Fruit fly (Drosophila melanogaster) whole organism, prepupa: ENCODE data around the gene Fbp1.

Experiments
- Blimp-1 ChIP-seq: fragments of 200-800 bp; sonication (Bioruptor generic); optimal IDR thresholded peaks from 3 replicates; lab custom pipeline; 2017; ENCODE audit warnings: missing biosample characterization, missing genetic modification characterization, mild to moderate bottlenecking, moderate library complexity, missing genetic modification reagents
- CG10631 ChIP-seq: fragments of 200-800 bp; sonication (Bioruptor generic); optimal IDR thresholded peaks from 2 replicates; lab custom pipeline; 2016; ENCODE audit warnings: missing biosample characterization, missing genetic modification characterization
- CG10669 ChIP-seq: fragments of 200-800 bp; sonication (Bioruptor generic); optimal IDR thresholded peaks from 3 replicates; lab custom pipeline; 2018; ENCODE audit warnings: missing biosample characterization, mild to moderate bottlenecking, missing genetic modification characterization, moderate library complexity
- CG11294 ChIP-seq: fragments of 200-800 bp; sonication (Bioruptor generic); IDR thresholded peaks from 2 replicates; pipeline ENCODE4 v1.3.6; 2022; ENCODE audit warnings: missing biosample characterization, missing genetic modification characterization
- CG11762 ChIP-seq: fragments of 200-800 bp; sonication (Bioruptor generic); optimal IDR thresholded peaks from 3 replicates; lab custom pipeline; 2016; ENCODE audit warnings: missing biosample characterization, missing genetic modification characterization; ENCODE audit not compliant: insufficient read depth
- CG1621 ChIP-seq: fragments of 200-800 bp; sonication (Bioruptor generic); optimal IDR thresholded peaks from 3 replicates; lab custom pipeline; 2018; ENCODE audit warnings: missing biosample characterization, mild to moderate bottlenecking, missing genetic modification characterization
- CG3032 ChIP-seq: fragments of 200-800 bp; optimal IDR thresholded peaks from 2 replicates; lab custom pipeline; 2019; ENCODE audit warnings: missing biosample characterization, mild to moderate bottlenecking, missing genetic modification characterization, moderate library complexity
- CG31627 ChIP-seq: fragments of 200-800 bp; sonication (Bioruptor generic); optimal IDR thresholded peaks from 3 replicates; lab custom pipeline; 2016; ENCODE audit warnings: missing biosample characterization, missing genetic modification characterization
- CG34406 ChIP-seq: fragments of 200-800 bp; sonication (Bioruptor generic); optimal IDR thresholded peaks from 3 replicates; lab custom pipeline; 2016; ENCODE audit warnings: missing biosample characterization, missing genetic modification characterization
- CG3919 ChIP-seq: fragments of 200-800 bp; sonication (Bioruptor generic); optimal IDR thresholded peaks from 3 replicates; lab custom pipeline; 2016; ENCODE audit warnings: missing biosample characterization, missing genetic modification characterization
- CG4318 ChIP-seq: fragments of 200-800 bp; sonication (Bioruptor generic); optimal IDR thresholded peaks from 3 replicates; lab custom pipeline; 2017; ENCODE audit warnings: missing biosample characterization, mild to moderate bottlenecking, missing genetic modification characterization
- CG6163 ChIP-seq: fragments of 200-800 bp; sonication (Bioruptor generic); IDR thresholded peaks from 3 replicates; pipeline ENCODE4 v1.3.6; 2022; ENCODE audit warnings: missing biosample characterization, missing genetic modification characterization
- CG6276 ChIP-seq: fragments of 200-800 bp; sonication (Bioruptor generic); optimal IDR thresholded peaks from 2 replicates; lab custom pipeline; 2017; ENCODE audit warnings: missing biosample characterization, mild to moderate bottlenecking, missing genetic modification characterization
- CG6792 ChIP-seq: fragments of 200-800 bp; sonication (Bioruptor generic); optimal IDR thresholded peaks from 3 replicates; lab custom pipeline; 2016; ENCODE audit warnings: missing biosample characterization, missing genetic modification characterization
- CG6808 ChIP-seq: fragments of 200-800 bp; sonication (Bioruptor generic); optimal IDR thresholded peaks from 3 replicates; lab custom pipeline; 2017; ENCODE audit warnings: missing biosample characterization, missing genetic modification characterization, mild to moderate bottlenecking, moderate library complexity, missing genetic modification reagents
- CG6854 ChIP-seq: fragments of 200-800 bp; sonication (Bioruptor generic); optimal IDR thresholded peaks from 2 replicates; lab custom pipeline; 2017; ENCODE audit warnings: missing biosample characterization, mild to moderate bottlenecking, missing genetic modification characterization
- CG8119 ChIP-seq: fragments of 200-800 bp; sonication (Bioruptor generic); IDR thresholded peaks from 3 replicates; pipeline ENCODE4 v1.3.6; 2022; ENCODE audit warnings: missing biosample characterization, missing genetic modification characterization
- CG8319 ChIP-seq: fragments of 200-800 bp; sonication (Bioruptor generic); optimal IDR thresholded peaks from 3 replicates; lab custom pipeline; 2016; ENCODE audit warnings: missing biosample characterization, missing genetic modification characterization
- CG8632 ChIP-seq: fragments of 200-800 bp; sonication (Bioruptor generic); optimal IDR thresholded peaks from 3 replicates; lab custom pipeline; 2016; ENCODE audit warnings: missing biosample characterization, missing genetic modification characterization
- CG9139 ChIP-seq: fragments of 200-800 bp; sonication (Bioruptor generic); optimal IDR thresholded peaks from 3 replicates; lab custom pipeline; 2017; ENCODE audit warnings: missing biosample characterization, mild to moderate bottlenecking, missing genetic modification characterization
- Eip75B ChIP-seq: fragments of 200-800 bp; sonication (Bioruptor generic); optimal IDR thresholded peaks from 3 replicates; lab custom pipeline; 2016; ENCODE audit warnings: missing biosample characterization, missing genetic modification characterization
- Eip78C ChIP-seq: fragments of 200-800 bp; sonication (Bioruptor generic); peaks from one replicate; lab custom pipeline; 2016; ENCODE audit warnings: missing biosample characterization, missing genetic modification characterization
- Eip93F ChIP-seq: fragments of 200-800 bp; sonication (Bioruptor generic); optimal IDR thresholded peaks from 2 replicates; lab custom pipeline; 2016; ENCODE audit warnings: missing biosample characterization, mild to moderate bottlenecking, missing genetic modification characterization
- Hr4 ChIP-seq: fragments of 200-800 bp; sonication (Bioruptor generic); optimal IDR thresholded peaks from 3 replicates; lab custom pipeline; 2016; ENCODE audit warnings: missing biosample characterization, missing genetic modification characterization
- Met ChIP-seq: fragments of 200-800 bp; sonication (Bioruptor generic); optimal IDR thresholded peaks from 3 replicates; lab custom pipeline; 2016; ENCODE audit warnings: missing biosample characterization, missing genetic modification characterization
- OdsH ChIP-seq: fragments of 200-800 bp; sonication (Bioruptor generic); optimal IDR thresholded peaks from 3 replicates; lab custom pipeline; 2016; ENCODE audit warnings: missing biosample characterization, missing genetic modification characterization
- Smox ChIP-seq: fragments of 200-800 bp; sonication (Bioruptor generic); optimal IDR thresholded peaks from 3 replicates; lab custom pipeline; 2016; ENCODE audit warnings: missing biosample characterization, missing genetic modification characterization
- Sox14 ChIP-seq: fragments of 200-800 bp; sonication (Bioruptor generic); optimal IDR thresholded peaks from 3 replicates; lab custom pipeline; 2016; ENCODE audit warnings: missing biosample characterization, missing genetic modification characterization
- Sox15 ChIP-seq: fragments of 200-800 bp; sonication (Bioruptor generic); optimal IDR thresholded peaks from 3 replicates; lab custom pipeline; 2016; ENCODE audit warnings: missing biosample characterization, missing genetic modification characterization
- achi ChIP-seq: fragments of 200-800 bp; sonication (Bioruptor generic); optimal IDR thresholded peaks from 3 replicates; lab custom pipeline; 2016; ENCODE audit warnings: missing biosample characterization, missing genetic modification characterization
- acj6 ChIP-seq: fragments of 200-800 bp; sonication (Bioruptor generic); optimal IDR thresholded peaks from 3 replicates; lab custom pipeline; 2016; ENCODE audit warnings: missing biosample characterization, missing genetic modification characterization
- cyc ChIP-seq: fragments of 200-800 bp; sonication (Bioruptor generic); optimal IDR thresholded peaks from 3 replicates; lab custom pipeline; 2016; ENCODE audit warnings: missing biosample characterization, missing genetic modification characterization
- dac ChIP-seq: fragments of 200-800 bp; sonication (Bioruptor generic); optimal IDR thresholded peaks from 2 replicates; lab custom pipeline; 2017; ENCODE audit warnings: missing biosample characterization, mild to moderate bottlenecking, missing genetic modification characterization
- eg ChIP-seq: fragments of 200-800 bp; sonication (Bioruptor generic); IDR thresholded peaks from 3 replicates; pipeline ENCODE4 v1.3.6; 2022; ENCODE audit warnings: missing biosample characterization, missing genetic modification characterization
- esn ChIP-seq: fragments of 200-800 bp; sonication (Bioruptor generic); optimal IDR thresholded peaks from 2 replicates; lab custom pipeline; 2016; ENCODE audit warnings: missing biosample characterization, mild to moderate bottlenecking, missing genetic modification characterization, moderate library complexity
- fd85E ChIP-seq: fragments of 200-800 bp; sonication (Bioruptor generic); optimal IDR thresholded peaks from 3 replicates; lab custom pipeline; 2016; ENCODE audit warnings: missing biosample characterization, missing genetic modification characterization
- fkh ChIP-seq: fragments of 200-800 bp; sonication (Bioruptor generic); optimal IDR thresholded peaks from 3 replicates; lab custom pipeline; 2017; ENCODE audit warnings: missing biosample characterization, mild to moderate bottlenecking, missing genetic modification characterization, moderate library complexity
- lz ChIP-seq: fragments of 200-800 bp; sonication (Bioruptor generic); optimal IDR thresholded peaks from 3 replicates; lab custom pipeline; 2016; ENCODE audit warnings: missing biosample characterization, missing genetic modification characterization
- net ChIP-seq: fragments of 200-800 bp; sonication (Bioruptor generic); optimal IDR thresholded peaks from 3 replicates; lab custom pipeline; 2016; ENCODE audit warnings: missing biosample characterization, missing genetic modification characterization
- spab ChIP-seq: fragments of 200-800 bp; sonication (Bioruptor generic); optimal IDR thresholded peaks from 2 replicates; lab custom pipeline; 2017; ENCODE audit warnings: missing biosample characterization, mild to moderate bottlenecking, missing genetic modification characterization, missing genetic modification reagents
- ss ChIP-seq, 2 experiments: fragments of 200-800 bp; sonication (Bioruptor generic); optimal IDR thresholded peaks; 2 replicates in 1 of 2; 3 replicates in 1 of 2; lab custom pipeline; 2017 to 2018; ENCODE audit warnings: mild to moderate bottlenecking in 2 of 2, missing biosample characterization in 2 of 2, missing genetic modification characterization in 2 of 2, moderate library complexity in 1 of 2
- svp ChIP-seq: fragments of 200-800 bp; sonication (Bioruptor generic); peaks from one replicate; lab custom pipeline; 2016; ENCODE audit warnings: missing biosample characterization, missing genetic modification characterization
- vri ChIP-seq: fragments of 200-800 bp; sonication (Bioruptor generic); optimal IDR thresholded peaks from 3 replicates; lab custom pipeline; 2016; ENCODE audit warnings: missing biosample characterization, mild to moderate bottlenecking, missing genetic modification characterization

The Fbp1 gene

dm6 chr3L:14145666-14146314, 47.9 kb upstream of the Fbp1 start (continued):
- TF ChIP-seq CG10631 (GFP tag; lab: Kevin White, UChicago), result peak; percentile 10
- TF ChIP-seq CG1621 (tag; lab: Kevin White, UChicago), result no peak
- peak; percentile 1 for TF ChIP-seq achi (GFP tag; lab: Kevin White, UChicago)
- TF ChIP-seq esn (GFP tag; lab: Kevin White, UChicago), result peak; percentile 49
- TF ChIP-seq CG3919 (GFP tag; lab: Kevin White, UChicago), result peak; percentile 54
- TF ChIP-seq CG3032 (tag; lab: Kevin White, UChicago), result peak; percentile 25
- peak; percentile 5 for TF ChIP-seq CG6792
- peak; percentile 56 for TF ChIP-seq CG10669
- TF ChIP-seq CG4318, result no peak
- TF ChIP-seq CG8632 (GFP tag; lab: Kevin White, UChicago), result no peak
- peak; percentile 20 for TF ChIP-seq CG11762
- no peak for TF ChIP-seq dac (GFP tag; lab: Kevin White, UChicago)
- TF ChIP-seq eg, result no peak
- no peak for TF ChIP-seq Sox15 (GFP tag; lab: Kevin White, UChicago)
- TF ChIP-seq Sox14 (GFP tag; lab: Kevin White, UChicago), result no peak

dm6 chr3L:14135496-14135895, 37.6 kb upstream of the Fbp1 start:
- TF ChIP-seq acj6 (GFP tag; lab: Kevin White, UChicago) (no peak), Eip78C (GFP tag; lab: Kevin White, UChicago) (no peak), lz (GFP tag; lab: Kevin White, UChicago) (no peak), Hr4 (no peak), CG6808 (GFP tag; lab: Kevin White, UChicago) (no peak), Met (GFP tag; lab: Kevin White, UChicago) (no peak), vri (GFP tag; lab: Kevin White, UChicago) (no peak)

- no peak for TF ChIP-seq OdsH
- no peak for TF ChIP-seq net (GFP tag; lab: Kevin White, UChicago)
- no peak for TF ChIP-seq CG6163
- no peak for TF ChIP-seq vri (GFP tag; lab: Kevin White, UChicago)
- no peak for TF ChIP-seq Eip75B (GFP tag; lab: Kevin White, UChicago)
- TF ChIP-seq CG8319 (GFP tag; lab: Kevin White, UChicago), result no peak
- TF ChIP-seq CG11762, result no peak
- TF ChIP-seq svp, result no peak
- TF ChIP-seq Smox (GFP tag; lab: Kevin White, UChicago), result no peak
- TF ChIP-seq ss (GFP tag; optimal IDR thresholded peaks at IDR 0.05; lab: Kevin White, UChicago), result no peak
- TF ChIP-seq spab (GFP tag; lab: Kevin White, UChicago), result no peak
- TF ChIP-seq, all 60 proteins: peak for 0
Measured at dm6 chr3L:14132848-14133392, 35.1 kb upstream of the Fbp1 start.

DNA sequence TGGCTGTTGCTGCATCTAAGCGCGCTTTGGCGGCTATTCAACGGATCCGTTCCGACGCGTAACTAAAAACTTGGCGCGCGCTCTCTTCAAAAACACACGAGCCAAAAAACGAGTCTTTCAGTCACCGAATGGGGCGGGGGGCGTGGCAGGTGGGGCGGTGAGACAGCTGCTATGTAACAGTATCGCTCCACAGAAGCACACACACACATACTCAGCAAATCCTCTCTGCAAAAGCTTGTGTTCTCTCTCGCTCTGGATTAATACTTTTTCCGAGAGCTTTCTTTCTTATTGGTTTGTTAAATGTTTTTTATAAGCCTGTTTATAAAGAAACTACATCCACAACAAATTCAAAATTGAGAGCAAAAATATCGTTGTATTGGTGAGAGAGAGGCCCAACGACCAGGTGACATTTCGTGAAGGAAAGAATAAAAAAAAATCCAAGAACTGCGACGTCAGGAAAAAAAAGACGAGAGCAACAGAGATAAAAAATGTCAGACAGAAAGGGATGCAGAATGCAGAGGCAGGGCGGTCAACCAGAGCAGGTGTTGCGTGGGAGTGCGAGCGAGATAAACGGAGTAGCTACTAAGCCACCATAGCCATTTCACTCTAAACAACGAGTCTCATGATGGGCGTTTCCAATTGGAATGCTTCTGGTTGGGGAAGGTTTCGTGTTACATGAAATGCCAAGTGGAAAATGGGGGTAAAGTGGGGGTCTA, 33.6 kb upstream of the Fbp1 start, which contains the start of gene Sox21b:
TSS of gene Sox21b (minus strand) at position 51 of the 716 bp plus-strand sequence.
- TF ChIP-seq CG6163 (peak; percentile 87), net (GFP tag; lab: Kevin White, UChicago) (peak; percentile 61), Blimp-1 (peak; percentile 29), CG9139 (GFP tag; lab: Kevin White, UChicago) (peak; percentile 53), acj6 (GFP tag; lab: Kevin White, UChicago) (peak; percentile 23), dac (GFP tag; lab: Kevin White, UChicago) (no peak), CG31627 (GFP tag; lab: Kevin White, UChicago) (no peak), CG34406 (GFP tag; lab: Kevin White, UChicago) (peak; percentile 31), lz (GFP tag; lab: Kevin White, UChicago) (no peak), fd85E (no peak), spab (GFP tag; lab: Kevin White, UChicago) (peak; percentile 56), fkh (GFP tag; lab: Kevin White, UChicago) (peak; percentile 47), CG8319 (GFP tag; lab: Kevin White, UChicago) (peak; percentile 25), CG6808 (GFP tag; lab: Kevin White, UChicago) (peak; percentile 71), Met (GFP tag; lab: Kevin White, UChicago) (peak; percentile 42), esn (GFP tag; lab: Kevin White, UChicago) (peak; percentile 51), Eip75B (GFP tag; lab: Kevin White, UChicago) (peak; percentile 57), CG8119 (GFP tag; lab: Robert Waterston, UW) (no peak; the same call in 2 of the 3 replicates), CG6854 (GFP tag; lab: Kevin White, UChicago) (no peak), CG6276 (GFP tag; lab: Kevin White, UChicago) (no peak), cyc (no peak), Eip93F (no peak), Sox15 (GFP tag; lab: Kevin White, UChicago) (no peak), CG11294 (GFP tag; lab: Robert Waterston, UW) (no peak)
